Worm (Caenorhabditis elegans) whole organism, young adult: ENCODE results near the gene acs-7.

Experiments
- B0019.2 ChIP-seq: fragments of 200-800 bp; sonication (Bioruptor generic); conservative IDR thresholded peaks from 2 replicates; pipeline ENCODE4 v1.3.6; 2022; ENCODE audit warnings: missing genetic modification reagents, missing genetic modification characterization, missing compliant biosample characterization
- B0035.1 ChIP-seq: sonication (generic microtip); optimal IDR thresholded peaks from 2 replicates; lab custom pipeline; 2016; ENCODE audit warnings: missing genetic modification characterization, mild to moderate bottlenecking, missing compliant biosample characterization, missing genotype, missing genetic modification reagents
- B0261.1 ChIP-seq: sonication (generic microtip); optimal IDR thresholded peaks from 2 replicates; lab custom pipeline; 2016; ENCODE audit warnings: mild to moderate bottlenecking, missing genetic modification characterization, moderate library complexity, missing compliant biosample characterization
- B0336.3 ChIP-seq: fragments of 200-800 bp; sonication (Bioruptor generic); IDR thresholded peaks from 2 replicates; pipeline ENCODE4 v1.3.6; 2022; ENCODE audit warnings: missing genetic modification characterization, missing compliant biosample characterization
- C06A6.2 ChIP-seq: fragments of 200-800 bp; sonication (Bioruptor generic); conservative IDR thresholded peaks from 2 replicates; pipeline ENCODE4 v1.3.6; 2022; ENCODE audit warnings: missing genetic modification characterization, missing compliant biosample characterization
- C17E4.6 ChIP-seq: fragments of 200-800 bp; sonication (Bioruptor generic); IDR thresholded peaks from 2 replicates; pipeline ENCODE4 v1.3.6; 2022; ENCODE audit warnings: missing genetic modification reagents, missing genetic modification characterization, missing compliant biosample characterization
- F23B12.7 ChIP-seq: sonication (generic microtip); optimal IDR thresholded peaks from 2 replicates; lab custom pipeline; 2017; ENCODE audit warnings: missing genetic modification characterization, mild to moderate bottlenecking, missing compliant biosample characterization, antibody characterized with exemption, moderate library complexity; ENCODE audit not compliant: insufficient read depth
- F33H1.4 ChIP-seq: fragments of 200-800 bp; sonication (Bioruptor generic); IDR thresholded peaks from 2 replicates; pipeline ENCODE4 v1.3.6; 2022; ENCODE audit warnings: missing genetic modification reagents, missing genetic modification characterization, missing compliant biosample characterization
- F39B2.1 ChIP-seq: fragments of 200-800 bp; sonication (Bioruptor generic); IDR thresholded peaks from 2 replicates; pipeline ENCODE4 v1.3.6; 2022; ENCODE audit warnings: missing genetic modification reagents, missing genetic modification characterization, missing compliant biosample characterization
- F52B5.7 ChIP-seq: sonication (generic microtip); optimal IDR thresholded peaks from 2 replicates; lab custom pipeline; 2016; ENCODE audit warnings: mild to moderate bottlenecking, missing genetic modification characterization, missing compliant biosample characterization
- F57C9.4 ChIP-seq: sonication (generic microtip); optimal IDR thresholded peaks from 2 replicates; lab custom pipeline; 2017; ENCODE audit warnings: mild to moderate bottlenecking, missing genetic modification characterization, missing compliant biosample characterization
- K11D2.4 ChIP-seq: fragments of 200-800 bp; sonication (Bioruptor generic); IDR thresholded peaks from 2 replicates; pipeline ENCODE4 v1.3.6; 2022; ENCODE audit warnings: missing genetic modification reagents, missing genetic modification characterization, missing compliant biosample characterization
- T07F8.4 ChIP-seq: sonication (generic microtip); optimal IDR thresholded peaks from 2 replicates; lab custom pipeline; 2016; ENCODE audit warnings: mild to moderate bottlenecking, missing genetic modification characterization, moderate library complexity, missing compliant biosample characterization
- Y67H2A.10 ChIP-seq: fragments of 200-800 bp; sonication (Bioruptor generic); conservative IDR thresholded peaks from 2 replicates; pipeline ENCODE4 v1.3.6; 2022; ENCODE audit warnings: missing genetic modification reagents, missing genetic modification characterization, missing compliant biosample characterization
- Y95B8A.8 ChIP-seq: fragments of 200-800 bp; sonication (Bioruptor generic); IDR thresholded peaks from 2 replicates; pipeline ENCODE4 v1.3.6; 2022; ENCODE audit warnings: missing genetic modification reagents, missing genetic modification characterization, missing compliant biosample characterization
- ama-1 ChIP-seq, 3 experiments: fragments of 150-350 bp in 1 of 3; sonication (generic microtip) in 2 of 3; optimal IDR thresholded peaks; 2 replicates each; lab custom pipeline; 2014 to 2018; ENCODE audit warnings: missing biosample characterization in 2 of 3, missing genetic modification characterization in 2 of 3, missing genetic modification reagents in 2 of 3
- aptf-3 ChIP-seq: fragments of 200-800 bp; sonication (Bioruptor generic); IDR thresholded peaks from 2 replicates; pipeline ENCODE4 v1.3.6; 2022; ENCODE audit warnings: missing genetic modification characterization, missing compliant biosample characterization
- attf-6 ChIP-seq: fragments of 200-800 bp; sonication (Bioruptor generic); IDR thresholded peaks from 2 replicates; pipeline ENCODE4 v1.3.6; 2022; ENCODE audit warnings: missing genetic modification reagents, missing genetic modification characterization, missing compliant biosample characterization
- bed-1 ChIP-seq: fragments of 200-800 bp; sonication (Bioruptor generic); IDR thresholded peaks from 2 replicates; pipeline ENCODE4 v1.3.6; 2022; ENCODE audit warnings: missing genetic modification reagents, missing genetic modification characterization, missing compliant biosample characterization
- bed-2 ChIP-seq: fragments of 200-800 bp; sonication (Bioruptor generic); IDR thresholded peaks from 2 replicates; pipeline ENCODE4 v1.3.6; 2022; ENCODE audit warnings: missing genetic modification reagents, missing genetic modification characterization, missing compliant biosample characterization
- cebp-1 ChIP-seq, 2 experiments: fragments of 200-800 bp in 1 of 2; sonication (Bioruptor generic) in 1 of 2; sonication (generic microtip) in 1 of 2; IDR thresholded peaks in 1 of 2; optimal IDR thresholded peaks in 1 of 2; 2 replicates each; pipeline versions ENCODE4 v1.3.6 to Lab custom; 2017 to 2022; ENCODE audit warnings: missing compliant biosample characterization in 2 of 2, missing genetic modification characterization in 2 of 2, mild to moderate bottlenecking in 1 of 2, missing genetic modification reagents in 1 of 2, moderate library complexity in 1 of 2
- ceh-27 ChIP-seq: fragments of 200-800 bp; sonication (Bioruptor generic); optimal IDR thresholded peaks from 2 replicates; lab custom pipeline; 2018; ENCODE audit warnings: mild to moderate bottlenecking, missing genetic modification characterization, moderate library complexity, missing compliant biosample characterization
- egl-44 ChIP-seq: fragments of 200-800 bp; sonication (Bioruptor generic); IDR thresholded peaks from 2 replicates; pipeline ENCODE4 v1.3.6; 2022; ENCODE audit warnings: missing genetic modification reagents, missing genetic modification characterization, missing compliant biosample characterization
- fkh-3 ChIP-seq: sonication (generic microtip); optimal IDR thresholded peaks from 2 replicates; lab custom pipeline; 2016; ENCODE audit warnings: mild to moderate bottlenecking, missing genetic modification characterization, missing compliant biosample characterization
- him-1 ChIP-seq: sonication (generic microtip); optimal IDR thresholded peaks from 2 replicates; lab custom pipeline; 2016; ENCODE audit warnings: missing genotype, missing genetic modification reagents, missing genetic modification characterization, missing compliant biosample characterization
- hlh-26 ChIP-seq: fragments of 200-800 bp; sonication (Bioruptor generic); conservative IDR thresholded peaks from 2 replicates; pipeline ENCODE4 v1.3.6; 2022; ENCODE audit warnings: missing genetic modification reagents, missing genetic modification characterization, missing compliant biosample characterization
- hmg-20 ChIP-seq: fragments of 200-800 bp; sonication (Bioruptor generic); IDR thresholded peaks from 2 replicates; pipeline ENCODE4 v1.3.6; 2022; ENCODE audit warnings: missing genetic modification reagents, missing genetic modification characterization, missing compliant biosample characterization
- hrde-1 ChIP-seq: sonication (generic microtip); optimal IDR thresholded peaks from 2 replicates; lab custom pipeline; 2016; ENCODE audit warnings: missing genetic modification characterization, mild to moderate bottlenecking, missing compliant biosample characterization, moderate library complexity, missing genotype, missing genetic modification reagents, borderline replicate concordance
- lag-1 ChIP-seq: fragments of 200-800 bp; sonication (Bioruptor generic); IDR thresholded peaks from 2 replicates; pipeline ENCODE4 v1.3.6; 2022; ENCODE audit warnings: missing genetic modification reagents, missing genetic modification characterization, missing compliant biosample characterization
- lin-40 ChIP-seq: sonication (generic microtip); optimal IDR thresholded peaks from 2 replicates; lab custom pipeline; 2016; ENCODE audit warnings: missing genetic modification characterization, mild to moderate bottlenecking, missing compliant biosample characterization, missing genotype, missing genetic modification reagents
- lsl-1 ChIP-seq: fragments of 200-800 bp; sonication (Bioruptor generic); optimal IDR thresholded peaks from 2 replicates; lab custom pipeline; 2018; ENCODE audit warnings: mild to moderate bottlenecking, missing genetic modification characterization, moderate library complexity, missing compliant biosample characterization
- madf-6 ChIP-seq: fragments of 200-800 bp; sonication (Bioruptor generic); IDR thresholded peaks from 2 replicates; pipeline ENCODE4 v1.3.6; 2022; ENCODE audit warnings: missing genetic modification reagents, missing genetic modification characterization, missing compliant biosample characterization
- madf-8 ChIP-seq: fragments of 200-800 bp; sonication (Bioruptor generic); conservative IDR thresholded peaks from 2 replicates; pipeline ENCODE4 v1.3.6; 2022; ENCODE audit warnings: missing genetic modification reagents, missing genetic modification characterization, missing compliant biosample characterization
- mel-28 ChIP-seq: sonication (generic microtip); optimal IDR thresholded peaks from 2 replicates; lab custom pipeline; 2016; ENCODE audit warnings: borderline replicate concordance, mild to moderate bottlenecking, missing genetic modification characterization, missing compliant biosample characterization
- mxl-1 ChIP-seq: sonication (generic microtip); optimal IDR thresholded peaks from 2 replicates; lab custom pipeline; 2016; ENCODE audit warnings: missing genetic modification characterization, missing compliant biosample characterization
- nfya-1 ChIP-seq: sonication (generic microtip); optimal IDR thresholded peaks from 2 replicates; lab custom pipeline; 2017; ENCODE audit warnings: antibody characterized with exemption, missing compliant biosample characterization, missing genetic modification characterization, borderline replicate concordance; ENCODE audit not compliant: insufficient read depth
- nhr-179 ChIP-seq: sonication (generic microtip); optimal IDR thresholded peaks from 2 replicates; lab custom pipeline; 2016; ENCODE audit warnings: mild to moderate bottlenecking, missing genetic modification characterization, missing compliant biosample characterization
- nhr-27 ChIP-seq: fragments of 200-800 bp; sonication (Bioruptor generic); optimal IDR thresholded peaks from 2 replicates; lab custom pipeline; 2018; ENCODE audit warnings: mild to moderate bottlenecking, missing genetic modification characterization, moderate library complexity, missing compliant biosample characterization
- nhr-80 ChIP-seq: sonication (generic microtip); optimal IDR thresholded peaks from 2 replicates; lab custom pipeline; 2016; ENCODE audit warnings: missing genetic modification characterization, missing compliant biosample characterization
- pbrm-1 ChIP-seq: fragments of 200-800 bp; sonication (Bioruptor generic); IDR thresholded peaks from 2 replicates; pipeline ENCODE4 v1.3.6; 2022; ENCODE audit warnings: missing genetic modification reagents, missing genetic modification characterization, missing compliant biosample characterization
- rec-8 ChIP-seq, 2 experiments: sonication (generic microtip); optimal IDR thresholded peaks; 2 replicates each; lab custom pipeline; 2016; ENCODE audit warnings: mild to moderate bottlenecking in 2 of 2, missing genetic modification characterization in 2 of 2, missing genetic modification reagents in 2 of 2, missing genotype in 2 of 2, missing biosample characterization in 1 of 2, missing compliant biosample characterization in 1 of 2, moderate library complexity in 1 of 2
- unc-62 ChIP-seq: fragments of 150-350 bp; optimal IDR thresholded peaks from 2 replicates; lab custom pipeline; 2014; ENCODE audit warnings: missing biosample characterization, missing genetic modification reagents, missing genetic modification characterization
- zim-3 ChIP-seq: sonication (generic microtip); optimal IDR thresholded peaks from 2 replicates; lab custom pipeline; 2017; ENCODE audit warnings: mild to moderate bottlenecking, missing genetic modification characterization, moderate library complexity, missing compliant biosample characterization
- ztf-22 ChIP-seq: fragments of 200-800 bp; sonication (Bioruptor generic); optimal IDR thresholded peaks from 2 replicates; lab custom pipeline; 2018; ENCODE audit warnings: mild to moderate bottlenecking, missing genetic modification characterization, moderate library complexity, missing compliant biosample characterization
- ztf-25 ChIP-seq: fragments of 200-800 bp; sonication (Bioruptor generic); IDR thresholded peaks from 2 replicates; pipeline ENCODE4 v1.3.6; 2022; ENCODE audit warnings: missing genetic modification reagents, missing genetic modification characterization, missing compliant biosample characterization
- ztf-26 ChIP-seq: sonication (generic microtip); optimal IDR thresholded peaks from 2 replicates; lab custom pipeline; 2017; ENCODE audit warnings: missing genetic modification characterization, missing compliant biosample characterization

acs-7 gene

ce11 chrII:9283668-9284357 lies 8.0 kb upstream of the acs-7 start (continued):
- TF ChIP-seq madf-6 (GFP tag; lab: Robert Waterston, UW) (no peak), lag-1 (GFP tag; lab: Robert Waterston, UW) (no peak), attf-6 (GFP tag; lab: Robert Waterston, UW) (no peak), Y67H2A.10 (GFP tag; lab: Robert Waterston, UW) (no peak), lsl-1 (GFP tag; lab: Kevin White, UChicago) (no peak), B0035.1 (no peak), F57C9.4 (tag; lab: Kevin White, UChicago) (no peak), ztf-25 (GFP tag; lab: Robert Waterston, UW) (no peak), madf-8 (no peak), Y95B8A.8 (GFP tag; lab: Robert Waterston, UW) (0 out of 2 replicates have a peak, but pooled peaks have one; percentile 43), egl-44 (GFP tag; lab: Robert Waterston, UW) (peak; percentile 63), T07F8.4 (tag; lab: Kevin White, UChicago) (no peak), nfya-1 (tag; lab: Kevin White, UChicago) (no peak), B0019.2 (GFP tag; lab: Robert Waterston, UW) (no peak), F33H1.4 (no peak), ztf-22 (GFP tag; lab: Kevin White, UChicago) (no peak), F52B5.7 (tag; lab: Kevin White, UChicago) (no peak), mxl-1 (tag; lab: Kevin White, UChicago) (no peak), ztf-26 (tag; lab: Kevin White, UChicago) (no peak), mel-28 (no peak), hmg-20 (no peak), unc-62 (peak; percentile 86), nhr-179 (no peak), aptf-3 (GFP tag; lab: Robert Waterston, UW) (no peak), rec-8 (tag; optimal IDR thresholded peaks at IDR 0.05; lab: Kevin White, UChicago) (no peak), zim-3 (tag; lab: Kevin White, UChicago) (no peak), C06A6.2 (0 out of 2 replicates have a peak, but pooled peaks have one; percentile 26), hlh-26 (no peak), pbrm-1 (GFP tag; lab: Robert Waterston, UW) (peak; percentile 45; the same call in 1 of the 2 replicates), fkh-3 (tag; lab: Kevin White, UChicago) (no peak), ceh-27 (GFP tag; lab: Kevin White, UChicago) (peak; percentile 8), bed-1 (GFP tag; lab: Robert Waterston, UW) (no peak), nhr-27 (tag; lab: Kevin White, UChicago) (no peak), lin-40 (tag; lab: Kevin White, UChicago) (peak; percentile 42), nhr-80 (tag; lab: Kevin White, UChicago) (peak; percentile 67), ama-1 (optimal IDR thresholded peaks at IDR 0.05; lab: Kevin White, UChicago) (peak; percentile 42), ama-1 (GFP tag; optimal IDR thresholded peaks at IDR 0.05; lab: Kevin White, UChicago) (no peak), hrde-1 (no peak), cebp-1 (GFP tag; IDR thresholded peaks at IDR 0.05; lab: Robert Waterston, UW) (peak; percentile 47; the same call in 1 of the 2 replicates), cebp-1 (tag; optimal IDR thresholded peaks at IDR 0.05; lab: Kevin White, UChicago) (peak; percentile 76), F39B2.1 (GFP tag; lab: Robert Waterston, UW) (no peak), F23B12.7 (no peak), bed-2 (GFP tag; lab: Robert Waterston, UW) (no peak), K11D2.4 (peak; percentile 28; the same call in 1 of the 2 replicates), B0261.1 (tag; lab: Kevin White, UChicago) (no peak), B0336.3 (GFP tag; lab: Robert Waterston, UW) (peak; percentile 73; the same call in 1 of the 2 replicates), him-1 (tag; lab: Kevin White, UChicago) (no peak), C17E4.6 (no peak)
